Worm (Caenorhabditis elegans) whole organism, L4 larva: ENCODE measurements around the gene T28F3.11.

Experiments used
- Y75B8A.6 ChIP-seq: fragments of 200-800 bp; sonication (Bioruptor generic); IDR thresholded peaks from 2 replicates; pipeline ENCODE4 v1.3.6; 2022; ENCODE audit warnings: missing genetic modification reagents, missing genetic modification characterization, missing compliant biosample characterization
- aha-1 ChIP-seq: fragments of 150-350 bp; peaks from one replicate; lab custom pipeline; 2014; ENCODE audit warnings: missing biosample characterization, missing genetic modification characterization
- ama-1 ChIP-seq: fragments of 150-350 bp; optimal IDR thresholded peaks from 2 replicates; lab custom pipeline; 2014; ENCODE audit warnings: inconsistent platforms, mixed read lengths
- ceh-82 ChIP-seq: sonication (generic microtip); optimal IDR thresholded peaks from 2 replicates; lab custom pipeline; 2017; ENCODE audit warnings: missing biosample characterization, missing genetic modification characterization
- cey-2 ChIP-seq: sonication (generic microtip); optimal IDR thresholded peaks from 3 replicates; lab custom pipeline; 2017; ENCODE audit warnings: missing genetic modification characterization, mild to moderate bottlenecking, missing compliant biosample characterization, antibody characterized with exemption, borderline replicate concordance; ENCODE audit not compliant: insufficient read depth
- daf-16 ChIP-seq, 3 experiments: sonication (generic microtip); optimal IDR thresholded peaks; 2 replicates each; lab custom pipeline; 2016 to 2017; ENCODE audit warnings: missing genetic modification characterization in 3 of 3, missing genetic modification reagents in 3 of 3, mild to moderate bottlenecking in 2 of 3, missing compliant biosample characterization in 2 of 3, missing biosample characterization in 1 of 3, moderate library complexity in 1 of 3
- daf-8 ChIP-seq: fragments of 200-800 bp; sonication (Bioruptor generic); IDR thresholded peaks from 2 replicates; pipeline ENCODE4 v1.3.6; 2022; ENCODE audit warnings: missing genetic modification characterization, missing compliant biosample characterization
- dmd-6 ChIP-seq: fragments of 200-800 bp; sonication (Bioruptor generic); IDR thresholded peaks from 2 replicates; pipeline ENCODE4 v1.3.6; 2022; ENCODE audit warnings: missing genetic modification reagents, missing genetic modification characterization, missing compliant biosample characterization
- hlh-11 ChIP-seq: fragments of 200-800 bp; sonication (Bioruptor generic); optimal IDR thresholded peaks from 2 replicates; lab custom pipeline; 2018; ENCODE audit warnings: mild to moderate bottlenecking, missing genetic modification characterization, missing compliant biosample characterization
- lin-29 ChIP-seq: fragments of 200-800 bp; sonication (Bioruptor generic); IDR thresholded peaks from 2 replicates; pipeline ENCODE4 v1.3.6; 2022; ENCODE audit warnings: missing genetic modification reagents, missing genetic modification characterization, missing compliant biosample characterization
- mxl-3 ChIP-seq: fragments of 200-800 bp; sonication (Bioruptor generic); optimal IDR thresholded peaks from 2 replicates; lab custom pipeline; 2018; ENCODE audit warnings: mild to moderate bottlenecking, missing genetic modification characterization, missing compliant biosample characterization
- nhr-102 ChIP-seq: sonication (generic microtip); optimal IDR thresholded peaks from 2 replicates; lab custom pipeline; 2016; ENCODE audit warnings: mild to moderate bottlenecking, missing genetic modification characterization, moderate library complexity, missing compliant biosample characterization
- nhr-237 ChIP-seq: sonication (generic microtip); optimal IDR thresholded peaks from 2 replicates; lab custom pipeline; 2017; ENCODE audit warnings: missing biosample characterization, missing genetic modification characterization
- nhr-25 ChIP-seq: sonication (generic microtip); optimal IDR thresholded peaks from 2 replicates; lab custom pipeline; 2017; ENCODE audit warnings: missing genetic modification characterization, mild to moderate bottlenecking, missing compliant biosample characterization, antibody characterized with exemption, moderate library complexity, borderline replicate concordance; ENCODE audit not compliant: insufficient read depth
- nhr-28 ChIP-seq: fragments of 150-350 bp; optimal IDR thresholded peaks from 2 replicates; lab custom pipeline; 2014; ENCODE audit warnings: missing biosample characterization, missing genetic modification characterization
- nhr-41 ChIP-seq: fragments of 200-800 bp; sonication (Bioruptor generic); IDR thresholded peaks from 2 replicates; pipeline ENCODE4 v1.3.6; 2022; ENCODE audit warnings: missing genetic modification reagents, missing genetic modification characterization, missing compliant biosample characterization
- nhr-77 ChIP-seq: fragments of 150-350 bp; optimal IDR thresholded peaks from 2 replicates; lab custom pipeline; 2014; ENCODE audit warnings: missing biosample characterization, missing genetic modification characterization
- php-3 ChIP-seq: fragments of 200-800 bp; sonication (Bioruptor generic); IDR thresholded peaks from 2 replicates; pipeline ENCODE4 v1.3.6; 2022; ENCODE audit warnings: missing genetic modification reagents, missing genetic modification characterization, missing compliant biosample characterization
- pqm-1 ChIP-seq: sonication (generic microtip); optimal IDR thresholded peaks from 2 replicates; lab custom pipeline; 2017; ENCODE audit warnings: missing biosample characterization, missing genetic modification characterization
- snpc-4 ChIP-seq: fragments of 150-350 bp; optimal IDR thresholded peaks from 2 replicates; lab custom pipeline; 2014; ENCODE audit warnings: missing biosample characterization, missing genetic modification characterization
- spr-3 ChIP-seq: fragments of 200-800 bp; sonication (Bioruptor generic); optimal IDR thresholded peaks from 2 replicates; lab custom pipeline; 2018; ENCODE audit warnings: mild to moderate bottlenecking, missing genetic modification characterization, missing compliant biosample characterization
- unc-130 ChIP-seq: sonication (generic microtip); optimal IDR thresholded peaks from 2 replicates; lab custom pipeline; 2016; ENCODE audit warnings: missing genetic modification reagents, missing genetic modification characterization, missing compliant biosample characterization
- unc-62 ChIP-seq, 3 experiments: fragments of 150-350 bp in 1 of 3; sonication (generic microtip); optimal IDR thresholded peaks in 2 of 3; peaks in 1 of 3; 1 replicate in 1 of 3; 2 replicates in 2 of 3; lab custom pipeline; 2014 to 2017; ENCODE audit warnings: missing biosample characterization in 3 of 3, missing genetic modification characterization in 3 of 3, missing genetic modification reagents in 3 of 3, missing genotype in 1 of 3
- ztf-7 ChIP-seq: fragments of 150-350 bp; optimal IDR thresholded peaks from 2 replicates; lab custom pipeline; 2014; ENCODE audit warnings: missing biosample characterization, missing genetic modification characterization

The T28F3.11 gene

DNA sequence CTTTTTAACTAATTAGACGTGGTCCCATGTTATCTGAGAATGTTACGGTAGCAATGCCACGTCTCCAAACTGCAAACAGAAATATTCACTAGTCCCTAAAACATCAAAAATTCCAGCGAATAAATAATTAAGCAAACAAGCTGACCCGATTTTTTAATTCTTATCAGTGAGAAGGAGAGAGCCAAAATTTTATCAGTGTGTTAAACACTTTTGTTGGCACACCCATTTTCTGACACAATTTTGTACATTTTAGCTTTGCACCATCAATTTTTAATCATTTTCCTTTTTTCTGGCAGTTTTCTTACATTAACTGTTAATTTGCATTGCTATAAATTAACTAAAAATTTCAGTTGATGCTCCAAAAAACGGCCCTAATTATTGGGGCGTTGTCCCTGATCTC, 29.0 kb upstream of the T28F3.11 start, which contains the start of gene C49C3.4:
TSS of gene C49C3.4 (plus strand) at position 351 of the 400 bp plus-strand sequence.
- TF ChIP-seq pqm-1 (peak; percentile 96), nhr-41 (GFP tag; lab: Robert Waterston, UW) (no peak), dmd-6 (GFP tag; lab: Robert Waterston, UW) (peak; percentile 28; the same call in 1 of the 2 replicates), daf-16 (GFP tag; optimal IDR thresholded peaks at IDR 0.05; lab: Kevin White, UChicago) (no peak), daf-16 (tag; optimal IDR thresholded peaks at IDR 0.05; lab: Kevin White, UChicago) (peak; percentile 35), nhr-25 (tag; lab: Kevin White, UChicago) (no peak), ceh-82 (tag; lab: Kevin White, UChicago) (no peak), hlh-11 (tag; lab: Kevin White, UChicago) (peak; percentile 7), nhr-102 (no peak), nhr-28 (tag; lab: Kevin White, UChicago) (peak; percentile 79)

DNA sequence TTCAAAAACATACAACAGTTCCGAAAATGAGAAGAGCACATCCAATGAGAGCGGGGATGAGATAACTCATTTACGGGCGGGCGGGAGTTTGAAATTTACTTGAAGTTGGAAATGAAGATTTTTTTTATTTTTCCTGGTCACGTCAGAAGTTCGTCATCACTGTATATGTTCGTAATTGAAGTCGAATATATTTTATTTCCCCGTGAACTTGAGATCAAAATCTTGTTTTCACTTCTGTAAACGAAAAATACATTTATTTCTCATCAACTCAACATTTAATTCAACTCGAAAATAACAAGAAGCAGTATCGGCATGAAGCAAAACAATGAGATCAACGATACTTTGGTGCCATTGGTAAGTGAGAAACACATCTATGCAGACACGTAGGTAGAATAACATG, 24.9 kb upstream of the T28F3.11 start, which contains the start of gene C49C3.20:
TSS of gene C49C3.20 (minus strand) at position 101 of the 400 bp plus-strand sequence.
- TF ChIP-seq ceh-82 (tag; lab: Kevin White, UChicago) (no peak), nhr-102 (no peak), nhr-77 (tag; lab: Kevin White, UChicago) (no peak), aha-1 (tag; lab: Kevin White, UChicago) (peak; percentile 60)
- TF ChIP-seq, all 104 proteins: peak for 1

DNA sequence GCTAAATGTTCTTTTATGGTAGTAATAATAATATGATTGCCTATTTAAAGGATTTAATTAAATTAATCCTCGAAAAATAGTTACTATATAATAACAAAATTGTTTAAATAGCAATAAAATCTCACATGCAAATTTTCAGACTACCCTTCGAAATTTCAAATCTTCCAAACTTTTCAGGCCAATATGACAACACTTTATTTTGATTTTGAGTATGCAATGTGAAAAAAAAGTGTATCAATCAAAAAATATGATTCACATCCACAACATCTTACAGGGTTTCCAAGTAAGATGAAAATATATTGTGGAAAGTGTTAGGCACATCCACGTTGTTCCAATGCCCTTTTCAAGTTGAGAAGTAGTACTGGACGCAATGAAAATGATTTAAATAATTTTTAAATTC, 20.4 kb upstream of the T28F3.11 start, which contains the start of gene snf-9:
TSS of gene snf-9 (plus strand) at position 301 of the 400 bp plus-strand sequence.
- TF ChIP-seq snpc-4 (tag; lab: Kevin White, UChicago): no peak
- peak in 1 of 2 experiments; percentile 15 for TF ChIP-seq unc-62 (GFP tag; optimal IDR thresholded peaks at IDR 0.05 in 1 of 2; lab: Kevin White, UChicago)
- TF ChIP-seq unc-62 (tag; optimal IDR thresholded peaks at IDR 0.05; lab: Kevin White, UChicago): no peak
- TF ChIP-seq unc-130: no peak
- TF ChIP-seq, all 104 proteins: peak for 1

ce11 chrIV:17308211-17308610, 16.7 kb upstream of the T28F3.11 start, which contains the start of gene T28F3.9:
T28F3.9 (plus strand) TSS chrIV:17308511.
- TF ChIP-seq spr-3 (GFP tag; lab: Kevin White, UChicago) (no peak), ztf-7 (tag; lab: Kevin White, UChicago) (no peak), mxl-3 (no peak), cey-2 (tag; lab: Kevin White, UChicago) (no peak), lin-29 (no peak), nhr-25 (tag; lab: Kevin White, UChicago) (no peak), daf-8 (GFP tag; lab: Robert Waterston, UW) (no peak), nhr-41 (GFP tag; lab: Robert Waterston, UW) (no peak), nhr-102 (no peak)

ce11 chrIV:17307223-17307622, 15.7 kb upstream of the T28F3.11 start, which contains the start of gene T28F3.8:
T28F3.8 (minus strand) TSS chrIV:17307323.
- peak; percentile 82 for TF ChIP-seq php-3 (GFP tag; lab: Robert Waterston, UW)

- TF ChIP-seq unc-62 (GFP tag; optimal IDR thresholded peaks at IDR 0.05 in 1 of 2; lab: Kevin White, UChicago) (peak in 1 of 2 experiments; percentile 72), unc-62 (tag; optimal IDR thresholded peaks at IDR 0.05; lab: Kevin White, UChicago) (no peak), ama-1 (lab: Kevin White, UChicago) (no peak)
These were observed 10.5 kb upstream of the T28F3.11 start, which contains the start of gene ifta-2 for ce11 chrIV:17301933-17302332. ifta-2 (minus strand) TSS chrIV:17302033.

- TF ChIP-seq nhr-237 (tag; lab: Kevin White, UChicago) (no peak), Y75B8A.6 (GFP tag; lab: Robert Waterston, UW) (no peak), aha-1 (tag; lab: Kevin White, UChicago) (peak; percentile 1)
These were observed 3.0 kb upstream of the T28F3.11 start, which contains the start of gene T28F3.5 for ce11 chrIV:17294489-17294888. T28F3.5 (plus strand) TSS chrIV:17294789.
